Worm (Caenorhabditis elegans): Measurements from ENCODE around the gene bbs-5.

Gene bbs-5

ce11 chrIII:10296904-10297303, 35.3 kb upstream of the bbs-5 start:
- TF ChIP-seq ztf-11 (tag; optimal IDR thresholded peaks at IDR 0.05) (no peak), nhr-237 (tag; optimal IDR thresholded peaks at IDR 0.05) (no peak), ceh-43 (GFP tag; optimal IDR thresholded peaks at IDR 0.05) (no peak), ceh-39 (tag; optimal IDR thresholded peaks at IDR 0.05) (no peak), blmp-1 (tag; optimal IDR thresholded peaks at IDR 0.05) (no peak), cnd-1 (tag; optimal IDR thresholded peaks at IDR 0.05) (no peak), mep-1 (tag; optimal IDR thresholded peaks at IDR 0.05) (no peak), sptf-1 (tag; optimal IDR thresholded peaks at IDR 0.05) (no peak), zip-8 (tag; optimal IDR thresholded peaks at IDR 0.05) (no peak), pha-4 (tag; optimal IDR thresholded peaks at IDR 0.05) (no peak), flh-1 (GFP tag; optimal IDR thresholded peaks at IDR 0.05) (no peak), mls-2 (tag; optimal IDR thresholded peaks at IDR 0.05) (no peak), unc-120 (tag; optimal IDR thresholded peaks at IDR 0.05; ENCODE audit: poor library complexity, severe bottlenecking) (no peak), ham-2 (GFP tag; optimal IDR thresholded peaks at IDR 0.05) (no peak), lin-32 (GFP tag; optimal IDR thresholded peaks at IDR 0.05) (no peak), ces-1 (GFP tag; optimal IDR thresholded peaks at IDR 0.05) (no peak), mab-5 (tag; optimal IDR thresholded peaks at IDR 0.05) (no peak), tbx-8 (GFP tag; optimal IDR thresholded peaks at IDR 0.05) (no peak), unc-39 (tag; optimal IDR thresholded peaks at IDR 0.05) (no peak)

- TF ChIP-seq mab-5 (tag; optimal IDR thresholded peaks at IDR 0.05) (no peak), sem-2 (GFP tag; optimal IDR thresholded peaks at IDR 0.05) (no peak), elt-1 (tag; optimal IDR thresholded peaks at IDR 0.05; ENCODE audit: borderline replicate concordance, insufficient read depth) (no peak), flh-1 (GFP tag; optimal IDR thresholded peaks at IDR 0.05) (no peak), tbx-8 (GFP tag; optimal IDR thresholded peaks at IDR 0.05) (no peak), ztf-11 (tag; optimal IDR thresholded peaks at IDR 0.05) (no peak), M03D4.4 (tag; optimal IDR thresholded peaks at IDR 0.05) (no peak), mep-1 (tag; optimal IDR thresholded peaks at IDR 0.05) (no peak), blmp-1 (tag; optimal IDR thresholded peaks at IDR 0.05) (no peak), nhr-76 (tag; optimal IDR thresholded peaks at IDR 0.05) (no peak), snpc-4 (tag; optimal IDR thresholded peaks at IDR 0.05) (no peak), unc-120 (tag; optimal IDR thresholded peaks at IDR 0.05; ENCODE audit: poor library complexity, severe bottlenecking) (no peak), cnd-1 (tag; optimal IDR thresholded peaks at IDR 0.05) (no peak), nhr-28 (tag; optimal IDR thresholded peaks at IDR 0.05) (no peak), sptf-1 (tag; optimal IDR thresholded peaks at IDR 0.05) (no peak), ceh-39 (tag; optimal IDR thresholded peaks at IDR 0.05) (no peak), elt-3 (tag; optimal IDR thresholded peaks at IDR 0.05) (no peak), bed-3 (GFP tag; optimal IDR thresholded peaks at IDR 0.05) (no peak), mls-2 (tag; optimal IDR thresholded peaks at IDR 0.05) (no peak)
These were observed 33.3 kb upstream of the bbs-5 start, which contains the start of gene vglu-2 for ce11 chrIII:10294837-10295236. TSS of gene vglu-2 (plus strand) at chrIII:10295137.

- TF ChIP-seq nhr-237 (tag; optimal IDR thresholded peaks at IDR 0.05) (no peak), hlh-1 (tag; optimal IDR thresholded peaks at IDR 0.05) (no peak)
These were observed 32.4 kb upstream of the bbs-5 start for ce11 chrIII:10293946-10294345.

- TF ChIP-seq nhr-237 (tag; optimal IDR thresholded peaks at IDR 0.05), result no peak
- TF ChIP-seq unc-39 (tag; optimal IDR thresholded peaks at IDR 0.05), result no peak
- no peak for TF ChIP-seq bed-3 (GFP tag; optimal IDR thresholded peaks at IDR 0.05)
- TF ChIP-seq nhr-76 (tag; optimal IDR thresholded peaks at IDR 0.05), result no peak
- no peak for TF ChIP-seq hlh-1 (tag; optimal IDR thresholded peaks at IDR 0.05)
- TF ChIP-seq elt-3 (tag; optimal IDR thresholded peaks at IDR 0.05), result no peak
- TF ChIP-seq drap-1 (GFP tag; optimal IDR thresholded peaks at IDR 0.05), result no peak
- no peak for TF ChIP-seq M03D4.4 (tag; optimal IDR thresholded peaks at IDR 0.05)
- TF ChIP-seq snpc-4 (tag; optimal IDR thresholded peaks at IDR 0.05), result no peak
- no peak for TF ChIP-seq ham-2 (GFP tag; optimal IDR thresholded peaks at IDR 0.05)
- TF ChIP-seq ces-1 (GFP tag; optimal IDR thresholded peaks at IDR 0.05), result no peak
- TF ChIP-seq nhr-2 (tag; optimal IDR thresholded peaks at IDR 0.05), result no peak
- no peak for TF ChIP-seq ceh-83 (GFP tag; optimal IDR thresholded peaks at IDR 0.05)
- no peak for TF ChIP-seq lin-32 (GFP tag; optimal IDR thresholded peaks at IDR 0.05)
- no peak for TF ChIP-seq ceh-39 (tag; optimal IDR thresholded peaks at IDR 0.05)
- TF ChIP-seq unc-62 (GFP tag; optimal IDR thresholded peaks at IDR 0.05), result no peak
These were observed 31.8 kb upstream of the bbs-5 start for ce11 chrIII:10293362-10293761.

- TF ChIP-seq hlh-1 (tag; optimal IDR thresholded peaks at IDR 0.05) (no peak), ham-2 (GFP tag; optimal IDR thresholded peaks at IDR 0.05) (no peak), mab-5 (tag; optimal IDR thresholded peaks at IDR 0.05) (no peak), unc-39 (tag; optimal IDR thresholded peaks at IDR 0.05) (no peak), elt-1 (tag; optimal IDR thresholded peaks at IDR 0.05; ENCODE audit: borderline replicate concordance, insufficient read depth) (no peak), cnd-1 (tag; optimal IDR thresholded peaks at IDR 0.05) (no peak), nhr-12 (tag; optimal IDR thresholded peaks at IDR 0.05) (no peak), pha-4 (tag; optimal IDR thresholded peaks at IDR 0.05) (no peak), bed-3 (GFP tag; optimal IDR thresholded peaks at IDR 0.05) (no peak)
These were observed 29.0 kb upstream of the bbs-5 start for ce11 chrIII:10290541-10290940.

Measured in whole organism, mixed stage, embryonic.